Worm (Caenorhabditis elegans) whole organism, mixed stage, embryonic: ENCODE data around the gene H09F14.1.

Experiments used
- M03D4.4 ChIP-seq: sonication (generic microtip); optimal IDR thresholded peaks from 2 replicates; lab custom pipeline; 2017; ENCODE audit warnings: mild to moderate bottlenecking, missing genetic modification characterization, missing compliant biosample characterization
- bed-3 ChIP-seq: fragments of 200-800 bp; sonication (Bioruptor generic); optimal IDR thresholded peaks from 3 replicates; lab custom pipeline; 2018; ENCODE audit warnings: mild to moderate bottlenecking, missing genetic modification characterization, moderate library complexity, missing compliant biosample characterization
- blmp-1 ChIP-seq: fragments of 150-350 bp; optimal IDR thresholded peaks from 2 replicates; lab custom pipeline; 2014; ENCODE audit warnings: missing biosample characterization, missing genetic modification characterization
- ceh-39 ChIP-seq: fragments of 150-350 bp; optimal IDR thresholded peaks from 2 replicates; lab custom pipeline; 2014; ENCODE audit warnings: missing biosample characterization, missing genetic modification characterization
- ceh-43 ChIP-seq: fragments of 200-800 bp; sonication (Bioruptor generic); optimal IDR thresholded peaks from 2 replicates; lab custom pipeline; 2018; ENCODE audit warnings: mild to moderate bottlenecking, missing genetic modification characterization, moderate library complexity, missing compliant biosample characterization
- ceh-83 ChIP-seq: fragments of 200-800 bp; sonication (Bioruptor generic); optimal IDR thresholded peaks from 2 replicates; lab custom pipeline; 2018; ENCODE audit warnings: mild to moderate bottlenecking, missing genetic modification characterization, missing compliant biosample characterization
- cnd-1 ChIP-seq: fragments of 200-800 bp; sonication (Bioruptor generic); optimal IDR thresholded peaks from 2 replicates; lab custom pipeline; 2018; ENCODE audit warnings: mild to moderate bottlenecking, missing genetic modification characterization, missing compliant biosample characterization
- drap-1 ChIP-seq: fragments of 200-800 bp; sonication (Bioruptor generic); optimal IDR thresholded peaks from 3 replicates; lab custom pipeline; 2018; ENCODE audit warnings: mild to moderate bottlenecking, missing genetic modification characterization, missing compliant biosample characterization
- elt-1 ChIP-seq: sonication (generic microtip); optimal IDR thresholded peaks from 2 replicates; lab custom pipeline; 2017; ENCODE audit warnings: missing genetic modification characterization, mild to moderate bottlenecking, missing compliant biosample characterization, antibody characterized with exemption, moderate library complexity, borderline replicate concordance; ENCODE audit not compliant: insufficient read depth
- elt-3 ChIP-seq: fragments of 150-350 bp; optimal IDR thresholded peaks from 2 replicates; lab custom pipeline; 2014; ENCODE audit warnings: missing biosample characterization, missing genetic modification characterization
- ham-2 ChIP-seq: fragments of 200-800 bp; sonication (Bioruptor generic); optimal IDR thresholded peaks from 2 replicates; lab custom pipeline; 2018; ENCODE audit warnings: mild to moderate bottlenecking, missing genetic modification characterization, missing compliant biosample characterization
- hlh-1 ChIP-seq: fragments of 150-350 bp; optimal IDR thresholded peaks from 2 replicates; lab custom pipeline; 2014; ENCODE audit warnings: missing biosample characterization, missing genetic modification reagents, missing genetic modification characterization
- lin-13 ChIP-seq: fragments of 150-350 bp; optimal IDR thresholded peaks from 2 replicates; lab custom pipeline; 2014; ENCODE audit warnings: missing biosample characterization, missing genetic modification characterization
- lin-32 ChIP-seq: fragments of 200-800 bp; sonication (Bioruptor generic); optimal IDR thresholded peaks from 2 replicates; lab custom pipeline; 2018; ENCODE audit warnings: mild to moderate bottlenecking, missing genetic modification characterization, missing compliant biosample characterization
- lsy-2 ChIP-seq: fragments of 150-350 bp; optimal IDR thresholded peaks from 2 replicates; lab custom pipeline; 2014; ENCODE audit warnings: missing biosample characterization, missing genetic modification characterization
- mab-5 ChIP-seq: fragments of 150-350 bp; optimal IDR thresholded peaks from 2 replicates; lab custom pipeline; 2014; ENCODE audit warnings: missing biosample characterization, missing genetic modification characterization
- mep-1 ChIP-seq: fragments of 150-350 bp; optimal IDR thresholded peaks from 2 replicates; lab custom pipeline; 2017; ENCODE audit warnings: missing biosample characterization, missing genetic modification reagents, missing genetic modification characterization, inconsistent platforms
- nhr-12 ChIP-seq: fragments of 150-350 bp; optimal IDR thresholded peaks from 2 replicates; lab custom pipeline; 2014; ENCODE audit warnings: missing biosample characterization, missing genetic modification characterization
- nhr-2 ChIP-seq: fragments of 150-350 bp; optimal IDR thresholded peaks from 2 replicates; lab custom pipeline; 2014; ENCODE audit warnings: missing biosample characterization, missing genetic modification characterization
- nhr-237 ChIP-seq: fragments of 150-350 bp; optimal IDR thresholded peaks from 2 replicates; lab custom pipeline; 2014; ENCODE audit warnings: missing biosample characterization, missing genetic modification characterization
- nhr-28 ChIP-seq: fragments of 150-350 bp; optimal IDR thresholded peaks from 2 replicates; lab custom pipeline; 2014; ENCODE audit warnings: missing biosample characterization, missing genetic modification characterization
- nhr-76 ChIP-seq: sonication (generic microtip); optimal IDR thresholded peaks from 2 replicates; lab custom pipeline; 2017; ENCODE audit warnings: missing biosample characterization, missing genetic modification characterization
- pha-4 ChIP-seq: fragments of 150-350 bp; optimal IDR thresholded peaks from 2 replicates; lab custom pipeline; 2018; ENCODE audit warnings: missing biosample characterization, missing genetic modification reagents, missing genetic modification characterization
- sem-2 ChIP-seq: fragments of 200-800 bp; sonication (Bioruptor generic); optimal IDR thresholded peaks from 2 replicates; lab custom pipeline; 2018; ENCODE audit warnings: mild to moderate bottlenecking, missing genetic modification characterization, missing compliant biosample characterization
- tbx-8 ChIP-seq: fragments of 200-800 bp; sonication (Bioruptor generic); optimal IDR thresholded peaks from 2 replicates; lab custom pipeline; 2018; ENCODE audit warnings: mild to moderate bottlenecking, missing genetic modification characterization, moderate library complexity, missing compliant biosample characterization
- unc-120 ChIP-seq: sonication (generic microtip); optimal IDR thresholded peaks from 2 replicates; lab custom pipeline; 2017; ENCODE audit warnings: missing genetic modification characterization, missing compliant biosample characterization; ENCODE audit not compliant: poor library complexity, severe bottlenecking
- unc-39 ChIP-seq: fragments of 150-350 bp; optimal IDR thresholded peaks from 2 replicates; lab custom pipeline; 2014; ENCODE audit warnings: missing biosample characterization, missing genetic modification characterization
- unc-62 ChIP-seq: fragments of 150-350 bp; optimal IDR thresholded peaks from 2 replicates; lab custom pipeline; 2014; ENCODE audit warnings: missing biosample characterization, missing genetic modification reagents, missing genetic modification characterization
- zip-8 ChIP-seq: fragments of 150-350 bp; optimal IDR thresholded peaks from 2 replicates; lab custom pipeline; 2014; ENCODE audit warnings: missing biosample characterization, missing genetic modification characterization
- ztf-11 ChIP-seq: fragments of 150-350 bp; optimal IDR thresholded peaks from 2 replicates; lab custom pipeline; 2014; ENCODE audit warnings: missing biosample characterization, missing genetic modification characterization

The H09F14.1 gene

DNA sequence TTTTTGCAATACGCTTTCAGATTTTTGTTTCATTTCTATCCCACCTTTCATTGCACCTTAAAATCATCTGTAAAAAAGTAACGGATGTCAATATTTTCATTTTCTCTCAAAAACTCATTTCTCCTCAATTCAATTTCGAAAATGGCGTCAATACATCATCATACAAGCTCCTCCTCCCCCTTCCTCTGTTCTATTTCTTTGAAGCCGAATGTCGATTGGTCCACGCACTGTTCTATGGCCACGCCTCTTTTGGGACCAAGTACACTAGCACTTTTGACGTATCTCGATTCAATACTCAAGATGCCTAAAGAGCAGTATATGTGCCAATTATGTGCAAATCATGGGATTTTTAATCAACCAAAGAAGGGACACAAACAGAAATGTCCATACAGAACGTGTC, 17.4 kb upstream of the H09F14.1 start, which contains the start of gene mab-23:
Gene mab-23 (plus strand): TSS at position 301 of the 400 bp plus-strand sequence.
- TF ChIP-seq elt-3 (tag; lab: Kevin White, UChicago) (no peak), sem-2 (GFP tag; lab: Kevin White, UChicago) (no peak), lin-13 (tag; lab: Kevin White, UChicago) (no peak), lsy-2 (tag; lab: Kevin White, UChicago) (no peak), tbx-8 (no peak), nhr-12 (tag; lab: Kevin White, UChicago) (no peak), lin-32 (GFP tag; lab: Kevin White, UChicago) (no peak), drap-1 (GFP tag; lab: Kevin White, UChicago) (no peak), ham-2 (GFP tag; lab: Kevin White, UChicago) (no peak), hlh-1 (tag; lab: Kevin White, UChicago) (no peak), nhr-76 (tag; lab: Kevin White, UChicago) (no peak), blmp-1 (tag; lab: Kevin White, UChicago) (no peak), ceh-43 (GFP tag; lab: Kevin White, UChicago) (no peak), pha-4 (tag; lab: Kevin White, UChicago) (no peak), ceh-83 (GFP tag; lab: Kevin White, UChicago) (no peak)

DNA sequence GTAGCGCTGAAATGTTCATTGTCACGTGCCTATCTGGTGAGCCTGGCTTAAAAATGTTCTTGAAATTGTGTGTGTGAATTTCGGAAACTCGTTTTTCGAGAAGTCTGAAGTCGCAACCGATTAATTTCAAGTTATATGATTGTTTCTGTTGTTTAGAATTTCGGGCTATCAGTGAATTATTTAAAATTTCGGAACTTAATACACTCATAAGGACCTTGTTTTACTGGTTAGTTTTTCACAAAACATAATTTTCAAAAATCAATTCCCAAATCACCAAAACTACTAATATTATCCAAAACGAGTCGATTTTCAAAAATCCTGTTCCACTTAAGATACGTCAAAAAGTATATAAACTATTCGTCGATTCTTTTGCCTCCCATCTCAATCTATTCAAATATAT, 15.1 kb upstream of the H09F14.1 start:
- TF ChIP-seq ceh-39 (tag; lab: Kevin White, UChicago) (no peak), nhr-237 (tag; lab: Kevin White, UChicago) (no peak), tbx-8 (no peak), lin-13 (tag; lab: Kevin White, UChicago) (no peak), elt-1 (tag; lab: Kevin White, UChicago) (no peak), ceh-43 (GFP tag; lab: Kevin White, UChicago) (no peak), nhr-28 (tag; lab: Kevin White, UChicago) (no peak), ham-2 (GFP tag; lab: Kevin White, UChicago) (no peak), unc-62 (GFP tag; lab: Kevin White, UChicago) (no peak), mab-5 (tag; lab: Kevin White, UChicago) (no peak), unc-120 (tag; lab: Kevin White, UChicago) (no peak), elt-3 (tag; lab: Kevin White, UChicago) (no peak), ztf-11 (tag; lab: Kevin White, UChicago) (no peak), sem-2 (GFP tag; lab: Kevin White, UChicago) (no peak), unc-39 (tag; lab: Kevin White, UChicago) (no peak), ceh-83 (GFP tag; lab: Kevin White, UChicago) (no peak)

DNA sequence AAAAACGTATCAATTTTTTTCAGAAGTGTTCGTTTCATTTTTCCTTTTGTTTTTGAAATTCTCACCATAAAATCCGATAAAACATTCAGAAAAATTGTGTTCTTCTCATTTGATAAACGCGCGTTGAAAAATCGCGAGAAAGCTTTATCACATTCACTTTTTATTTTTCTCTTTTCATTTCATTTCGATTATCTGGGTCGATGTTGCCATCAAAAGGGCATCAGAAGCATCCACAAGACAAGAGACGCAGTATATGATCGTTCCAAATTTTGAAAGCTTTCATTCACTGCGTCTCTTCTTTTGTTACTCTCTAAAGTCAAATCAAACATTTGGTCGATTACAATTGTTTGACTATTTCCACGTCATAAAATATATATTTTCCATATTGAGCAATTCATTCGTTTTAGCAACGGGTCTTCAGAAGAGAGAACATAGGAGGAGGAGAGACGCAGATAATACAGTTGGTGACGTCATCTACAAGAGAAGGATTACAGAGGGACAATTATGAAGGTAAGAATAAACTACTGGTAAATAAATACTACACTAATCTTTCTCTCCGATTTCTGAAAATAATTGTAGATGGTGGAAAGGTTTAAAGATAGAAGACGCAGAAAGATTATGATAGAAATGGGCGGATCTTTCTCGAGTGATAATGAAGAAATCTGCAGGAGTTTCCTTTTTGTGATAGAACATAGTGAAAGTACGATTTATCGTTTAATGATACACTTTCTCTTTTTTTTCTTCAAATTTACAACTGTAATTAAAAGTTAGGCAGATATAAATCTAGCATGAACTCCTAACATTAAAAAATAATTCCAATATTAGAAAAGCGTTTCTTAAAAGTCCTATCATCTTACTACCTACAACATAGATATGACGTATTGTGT, 13.1 kb downstream of the H09F14.1 start, which contains the start of gene H27A22.1:
Gene H27A22.1 (plus strand): TSS at position 505 of the 887 bp plus-strand sequence.
- TF ChIP-seq blmp-1 (tag; lab: Kevin White, UChicago), result peak; percentile 32
- TF ChIP-seq lin-32 (GFP tag; lab: Kevin White, UChicago), result no peak
- TF ChIP-seq unc-39 (tag; lab: Kevin White, UChicago), result no peak
- peak; percentile 6 for TF ChIP-seq nhr-2 (tag; lab: Kevin White, UChicago)
- no peak for TF ChIP-seq ztf-11 (tag; lab: Kevin White, UChicago)
- peak; percentile 60 for TF ChIP-seq zip-8 (tag; lab: Kevin White, UChicago)

DNA sequence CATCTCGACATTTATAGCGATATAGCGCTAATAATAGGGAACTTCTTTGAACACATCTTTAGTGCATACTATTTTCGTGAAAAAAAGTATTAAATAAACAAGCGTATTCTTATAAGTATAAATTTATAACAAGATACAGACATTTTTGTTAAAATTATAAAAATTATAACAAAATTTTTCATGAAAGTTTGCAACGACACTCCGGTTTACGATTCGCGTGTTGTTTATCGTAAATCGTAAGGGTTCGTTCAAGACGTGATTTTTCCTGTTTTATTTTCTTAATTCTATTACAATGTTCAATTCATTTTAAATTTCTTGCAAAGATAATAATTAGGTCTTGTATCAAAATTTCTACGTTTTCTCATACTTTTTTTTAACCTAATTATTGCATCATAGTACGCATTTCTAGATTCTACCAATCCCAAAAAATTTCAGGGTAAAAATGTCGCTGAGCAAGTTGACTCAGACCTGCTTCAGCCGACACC, 16.7 kb downstream of the H09F14.1 start, which contains the start of gene scpl-4:
Gene scpl-4 (plus strand): TSS at position 435 of the 485 bp plus-strand sequence.
- TF ChIP-seq ceh-83 (GFP tag; lab: Kevin White, UChicago) (no peak), blmp-1 (tag; lab: Kevin White, UChicago) (no peak), zip-8 (tag; lab: Kevin White, UChicago) (peak; percentile 36)

DNA sequence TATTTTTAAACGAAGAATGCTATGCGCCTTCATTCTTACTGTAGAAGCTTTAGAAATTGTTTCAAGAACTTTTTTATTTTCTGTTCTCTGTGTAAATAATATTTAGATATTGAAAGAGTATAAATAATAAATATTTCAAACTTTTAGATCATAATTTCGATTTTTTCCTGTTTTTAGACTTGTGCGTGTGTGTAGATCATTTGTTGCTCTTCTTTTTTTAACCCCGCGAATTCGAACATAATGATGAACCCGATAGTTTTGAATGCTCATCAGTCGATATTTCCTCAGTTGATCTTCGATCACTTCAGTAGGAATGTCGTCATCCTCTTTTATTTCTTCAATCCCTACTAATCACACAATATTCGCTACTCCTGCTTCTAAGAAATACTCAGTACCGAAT, 18.2 kb downstream of the H09F14.1 start, which contains the start of gene T21C9.13:
Gene T21C9.13 (plus strand): TSS at position 33 of the 400 bp plus-strand sequence.
- TF ChIP-seq bed-3 (GFP tag; lab: Kevin White, UChicago), result no peak
- no peak for TF ChIP-seq M03D4.4 (tag; lab: Kevin White, UChicago)
- no peak for TF ChIP-seq cnd-1 (tag; lab: Kevin White, UChicago)
- TF ChIP-seq nhr-76 (tag; lab: Kevin White, UChicago), result no peak
- no peak for TF ChIP-seq ceh-39 (tag; lab: Kevin White, UChicago)
- TF ChIP-seq unc-120 (tag; lab: Kevin White, UChicago), result no peak
- no peak for TF ChIP-seq unc-62 (GFP tag; lab: Kevin White, UChicago)
- no peak for TF ChIP-seq blmp-1 (tag; lab: Kevin White, UChicago)
- no peak for TF ChIP-seq drap-1 (GFP tag; lab: Kevin White, UChicago)
- no peak for TF ChIP-seq pha-4 (tag; lab: Kevin White, UChicago)
- no peak for TF ChIP-seq mep-1 (tag; lab: Kevin White, UChicago)
